Worm (Caenorhabditis elegans): ENCODE results near the gene twk-24.

The twk-24 gene

DNA sequence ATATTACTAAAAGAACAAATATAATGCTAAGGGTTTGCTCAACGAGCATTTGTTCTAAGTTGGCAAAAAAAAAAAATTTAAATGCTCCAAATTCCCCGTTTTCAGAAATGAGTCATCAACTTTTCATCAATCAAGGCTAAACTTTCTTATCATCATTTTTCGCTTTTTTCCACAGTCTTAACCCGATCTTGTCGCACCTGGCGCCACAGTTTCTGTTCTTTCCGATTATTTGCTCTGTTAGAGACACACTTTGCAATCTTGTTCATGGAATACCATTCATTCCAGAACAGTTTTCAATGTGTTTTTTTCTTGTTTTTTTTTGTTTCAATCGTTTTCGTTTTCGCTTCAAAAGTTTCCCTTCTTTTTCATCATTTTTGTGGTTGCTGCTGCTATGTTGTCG lies 29.1 kb upstream of the twk-24 start:
- TF ChIP-seq ces-1 (GFP tag; optimal IDR thresholded peaks at IDR 0.05) (no peak), madf-5 (GFP tag; IDR thresholded peaks at IDR 0.05) (no peak), unc-62 (GFP tag; optimal IDR thresholded peaks at IDR 0.05 in 1 of 2) (peak in 1 of 2 experiments; percentile 83), unc-62 (tag; optimal IDR thresholded peaks at IDR 0.05) (no peak), hlh-11 (tag; optimal IDR thresholded peaks at IDR 0.05) (peak; percentile 10), Y48G9A.11 (GFP tag; IDR thresholded peaks at IDR 0.05) (no peak), egl-43 (GFP tag; IDR thresholded peaks at IDR 0.05) (no peak), nhr-28 (tag; optimal IDR thresholded peaks at IDR 0.05) (peak; percentile 48), attf-4 (tag; optimal IDR thresholded peaks at IDR 0.05) (no peak), ZK546.5 (tag; optimal IDR thresholded peaks at IDR 0.05) (no peak), ceh-62 (tag; optimal IDR thresholded peaks at IDR 0.05) (no peak), dmd-6 (GFP tag; IDR thresholded peaks at IDR 0.05) (peak; percentile 42; the same call in 1 of the 2 replicates), aha-1 (tag) (peak; percentile 70), hif-1 (tag; optimal IDR thresholded peaks at IDR 0.05) (no peak), arid-1 (GFP tag; conservative IDR thresholded peaks at IDR 0.05) (no peak), nhr-102 (tag; optimal IDR thresholded peaks at IDR 0.05) (no peak), dve-1 (tag; optimal IDR thresholded peaks at IDR 0.05; ENCODE audit: insufficient read depth) (peak; percentile 40), tra-1 (GFP tag; IDR thresholded peaks at IDR 0.05) (no peak), gei-8 (GFP tag; optimal IDR thresholded peaks at IDR 0.05) (no peak), pqm-1 (tag; optimal IDR thresholded peaks at IDR 0.05) (peak; percentile 83), daf-16 (GFP tag; optimal IDR thresholded peaks at IDR 0.05) (no peak), daf-16 (tag; optimal IDR thresholded peaks at IDR 0.05) (peak; percentile 29), hlh-30 (tag; optimal IDR thresholded peaks at IDR 0.05; ENCODE audit: insufficient read depth) (no peak)

DNA sequence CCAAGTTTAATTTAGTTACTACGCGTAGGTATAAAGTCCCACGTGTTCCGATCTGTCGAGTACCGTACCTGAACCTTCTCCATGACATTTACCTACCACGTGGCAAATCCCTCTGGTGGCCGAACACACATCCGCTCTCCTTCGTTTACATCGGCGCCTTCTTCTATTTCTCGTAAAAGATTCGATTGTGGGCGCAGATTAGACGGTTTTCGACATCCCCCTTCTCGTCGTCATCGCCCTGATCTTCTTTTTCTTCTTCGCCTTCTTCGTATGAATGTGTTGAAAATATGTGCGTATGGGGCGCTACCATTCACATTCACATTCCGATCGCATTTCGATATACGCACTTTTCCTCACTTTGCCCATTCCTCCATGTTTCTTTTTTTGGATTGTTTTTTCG lies 27.7 kb upstream of the twk-24 start:
- no peak for TF ChIP-seq dve-1 (tag; optimal IDR thresholded peaks at IDR 0.05; ENCODE audit: insufficient read depth)
- TF ChIP-seq egl-43 (GFP tag; IDR thresholded peaks at IDR 0.05): no peak
- no peak for TF ChIP-seq aly-2 (tag; optimal IDR thresholded peaks at IDR 0.05)
- no peak for TF ChIP-seq daf-12 (tag; optimal IDR thresholded peaks at IDR 0.05)
- TF ChIP-seq mxl-3 (GFP tag; optimal IDR thresholded peaks at IDR 0.05): peak; percentile 65
- no peak for TF ChIP-seq madf-9 (GFP tag; conservative IDR thresholded peaks at IDR 0.05)
- TF ChIP-seq hlh-30 (tag; optimal IDR thresholded peaks at IDR 0.05; ENCODE audit: insufficient read depth): peak; percentile 47
- TF ChIP-seq dmd-9 (GFP tag; IDR thresholded peaks at IDR 0.05): no peak
- TF ChIP-seq nhr-28 (tag; optimal IDR thresholded peaks at IDR 0.05): no peak
- no peak for TF ChIP-seq ZK546.5 (tag; optimal IDR thresholded peaks at IDR 0.05)
- no peak for TF ChIP-seq Y75B8A.6 (GFP tag; IDR thresholded peaks at IDR 0.05)
- TF ChIP-seq nhr-6 (tag; optimal IDR thresholded peaks at IDR 0.05): no peak
- TF ChIP-seq mdl-1 (tag; optimal IDR thresholded peaks at IDR 0.05): peak in 1 of 2 experiments; percentile 29
- TF ChIP-seq F49E8.2 (tag; optimal IDR thresholded peaks at IDR 0.05; ENCODE audit: borderline replicate concordance): no peak
- no peak for TF ChIP-seq lin-1 (GFP tag; IDR thresholded peaks at IDR 0.05)
- no peak for TF ChIP-seq aha-1 (tag)
- TF ChIP-seq hlh-11 (tag; optimal IDR thresholded peaks at IDR 0.05): peak; percentile 1
- no peak for TF ChIP-seq snpc-1.2 (GFP tag; IDR thresholded peaks at IDR 0.05)
- no peak for TF ChIP-seq ztf-11 (tag; optimal IDR thresholded peaks at IDR 0.05)
- TF ChIP-seq pha-4 (GFP tag; IDR thresholded peaks at IDR 0.05): no peak
- TF ChIP-seq pha-4 (tag; optimal IDR thresholded peaks at IDR 0.05): no peak

DNA sequence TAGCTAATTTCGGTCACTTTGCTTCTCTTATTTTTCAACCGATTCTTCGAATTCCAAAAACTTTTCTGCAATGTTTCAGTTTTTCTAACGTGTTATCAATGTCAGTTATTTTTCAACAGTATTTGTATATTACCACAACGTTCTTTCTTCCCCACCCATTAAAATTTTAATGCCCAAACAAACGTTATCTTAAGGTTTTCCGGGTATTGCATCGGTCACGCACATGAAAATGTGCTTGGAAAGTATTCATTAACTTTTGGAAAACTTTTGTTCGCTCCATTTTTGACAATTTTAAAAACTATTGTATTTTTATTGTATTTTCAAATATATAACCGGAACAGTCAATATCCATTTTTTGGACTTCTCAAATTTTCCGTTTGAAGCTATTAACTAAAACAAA lies 27.0 kb upstream of the twk-24 start:
- TF ChIP-seq Y105C5A.15 (GFP tag; IDR thresholded peaks at IDR 0.05): no peak
- 0 out of 2 replicates have a peak, but pooled peaks have one; percentile 25 for TF ChIP-seq dmd-6 (GFP tag; IDR thresholded peaks at IDR 0.05)
- peak; percentile 29 for TF ChIP-seq nhr-28 (tag; optimal IDR thresholded peaks at IDR 0.05)
- TF ChIP-seq egl-27 (tag; optimal IDR thresholded peaks at IDR 0.05): no peak
- TF ChIP-seq dve-1 (tag; optimal IDR thresholded peaks at IDR 0.05; ENCODE audit: insufficient read depth): peak; percentile 22
- TF ChIP-seq nhr-42 (GFP tag; IDR thresholded peaks at IDR 0.05): no peak
- TF ChIP-seq nhr-77 (tag; optimal IDR thresholded peaks at IDR 0.05): peak; percentile 18
- TF ChIP-seq attf-4 (tag; optimal IDR thresholded peaks at IDR 0.05): no peak
- TF ChIP-seq dmd-9 (GFP tag; IDR thresholded peaks at IDR 0.05): no peak
- no peak for TF ChIP-seq madf-5 (GFP tag; IDR thresholded peaks at IDR 0.05)
- peak; percentile 51 for TF ChIP-seq pqm-1 (tag; optimal IDR thresholded peaks at IDR 0.05)
- TF ChIP-seq mdl-1 (tag; optimal IDR thresholded peaks at IDR 0.05): no peak
- no peak for TF ChIP-seq F44E2.7 (GFP tag; IDR thresholded peaks at IDR 0.05)
- no peak for TF ChIP-seq daf-16 (GFP tag; optimal IDR thresholded peaks at IDR 0.05)
- TF ChIP-seq daf-16 (tag; optimal IDR thresholded peaks at IDR 0.05): peak; percentile 43
